ENCODE assay signal across 3 worm cellular contexts in genomic region chrII:9127379-9127778, ce11.
TF ChIP-seq lines count a peak whose summit lies in the region.

No protein-coding gene starts in this region.

TF ChIP-seq in whole organism, L2 larva, 48 proteins besides CTCF, POLR2A, EP300 and RAD21:
- TF ChIP-seq sma-9 (GFP tag; optimal IDR thresholded peaks at IDR 0.05; lab: Kevin White, UChicago) (no peak), sma-9 (tag; optimal IDR thresholded peaks at IDR 0.05; lab: Kevin White, UChicago) (no peak), ama-1 (optimal IDR thresholded peaks at IDR 0.05; lab: Kevin White, UChicago) (peak; percentile 70), unc-55 (GFP tag; optimal IDR thresholded peaks at IDR 0.05; lab: Kevin White, UChicago) (no peak)

TF ChIP-seq in whole organism, L3 larva, 47 proteins besides CTCF, POLR2A, EP300 and RAD21:
- no peak for TF ChIP-seq skn-1 (tag; optimal IDR thresholded peaks at IDR 0.05; lab: Kevin White, UChicago)
- TF ChIP-seq zag-1 (tag; optimal IDR thresholded peaks at IDR 0.05; lab: Kevin White, UChicago), result no peak
- TF ChIP-seq nhr-43 (tag; optimal IDR thresholded peaks at IDR 0.05; lab: Kevin White, UChicago; ENCODE audit: poor library complexity, severe bottlenecking), result no peak
- peak; percentile 44 for TF ChIP-seq ama-1 (optimal IDR thresholded peaks at IDR 0.05; lab: Kevin White, UChicago)
- no peak for TF ChIP-seq nhr-237 (tag; optimal IDR thresholded peaks at IDR 0.05; lab: Kevin White, UChicago)
- no peak for TF ChIP-seq unc-39 (tag; optimal IDR thresholded peaks at IDR 0.05; lab: Kevin White, UChicago)
- no peak for TF ChIP-seq nhr-11 (tag; optimal IDR thresholded peaks at IDR 0.05; lab: Kevin White, UChicago)

TF ChIP-seq in whole organism, L4 larva, 104 proteins besides CTCF, POLR2A, EP300 and RAD21:
- no peak for TF ChIP-seq nhr-11 (tag; optimal IDR thresholded peaks at IDR 0.05; lab: Kevin White, UChicago)
- TF ChIP-seq ceh-44 (GFP tag; IDR thresholded peaks at IDR 0.05; lab: Robert Waterston, UW), result no peak
- peak; percentile 93 for TF ChIP-seq aha-1 (tag; lab: Kevin White, UChicago)
- peak in 1 of 2 experiments; percentile 7 for TF ChIP-seq unc-62 (GFP tag; optimal IDR thresholded peaks at IDR 0.05 in 1 of 2; lab: Kevin White, UChicago)
- no peak for TF ChIP-seq unc-62 (tag; optimal IDR thresholded peaks at IDR 0.05; lab: Kevin White, UChicago)
- no peak for TF ChIP-seq lin-15B (tag; optimal IDR thresholded peaks at IDR 0.05; lab: Kevin White, UChicago)
- no peak for TF ChIP-seq jun-1 (tag; optimal IDR thresholded peaks at IDR 0.05; lab: Kevin White, UChicago)
- 0 out of 2 replicates have a peak, but pooled peaks have one; percentile 0 for TF ChIP-seq hmg-1.1 (GFP tag; IDR thresholded peaks at IDR 0.05; lab: Robert Waterston, UW)
- TF ChIP-seq pqm-1 (tag; optimal IDR thresholded peaks at IDR 0.05; lab: Kevin White, UChicago), result no peak

Comparison
In these comparisons a context has a peak if more than half of its experiments do, and no peak if none do; other contexts are left out.
1. Of the 23 proteins assayed by ChIP-seq in both whole organism, L4 larva and whole organism, L2 larva: peak only in whole organism, L4 larva: none; only in whole organism, L2 larva: ama-1; in both: none; in neither: 21; mixed calls (peak in some experiments, not most) for 1.